Fruit fly (Drosophila melanogaster) whole organism, wandering third instar larva: ENCODE results near the gene CG31207.
A peak's percentile ranks its signal among the peaks of the same experiment; 100 is the strongest.

Experiments
- Abd-B ChIP-seq: fragments of >200 bp; optimal IDR thresholded peaks from 2 replicates; lab custom pipeline; 2017; ENCODE audit warnings: missing biosample characterization, missing genetic modification characterization
- CG32264 ChIP-seq: fragments of 200-800 bp; sonication (Bioruptor generic); optimal IDR thresholded peaks from 2 replicates; lab custom pipeline; 2016; ENCODE audit warnings: missing biosample characterization, missing genetic modification characterization
- Dfd ChIP-seq: fragments of >200 bp; optimal IDR thresholded peaks from 2 replicates; lab custom pipeline; 2017; ENCODE audit warnings: missing biosample characterization, missing genetic modification characterization
- Dif ChIP-seq: fragments of 200-275, 200-300 bp; sonication (Bioruptor generic); optimal IDR thresholded peaks from 2 replicates; lab custom pipeline; 2018; ENCODE audit warnings: missing biosample characterization, missing genetic modification characterization; ENCODE audit not compliant: partially characterized antibody
- GATAd ChIP-seq: sonication (Bioruptor generic); optimal IDR thresholded peaks from 2 replicates; lab custom pipeline; 2016; ENCODE audit warnings: missing biosample characterization, missing genetic modification characterization
- HLH106 ChIP-seq: fragments of 200-800 bp; optimal IDR thresholded peaks from 3 replicates; lab custom pipeline; 2019; ENCODE audit warnings: missing biosample characterization, mild to moderate bottlenecking, missing genetic modification characterization, moderate library complexity
- Hnf4 ChIP-seq: fragments of 200-800 bp; sonication (Bioruptor generic); optimal IDR thresholded peaks from 2 replicates; lab custom pipeline; 2016; ENCODE audit warnings: missing biosample characterization, mild to moderate bottlenecking, missing genetic modification characterization
- Hr78 ChIP-seq: fragments of >200 bp; optimal IDR thresholded peaks from 2 replicates; lab custom pipeline; 2017; ENCODE audit warnings: missing biosample characterization, missing genetic modification characterization
- Jra ChIP-seq: sonication (Bioruptor generic); optimal IDR thresholded peaks from 2 replicates; lab custom pipeline; 2016; ENCODE audit warnings: missing biosample characterization, missing genetic modification characterization
- Mio ChIP-seq: sonication (Bioruptor generic); optimal IDR thresholded peaks from 2 replicates; lab custom pipeline; 2016; ENCODE audit warnings: missing biosample characterization, missing genetic modification characterization
- Myc ChIP-seq: fragments of >200 bp; optimal IDR thresholded peaks from 2 replicates; lab custom pipeline; 2017
- N ChIP-seq: fragments of >200 bp; optimal IDR thresholded peaks from 2 replicates; lab custom pipeline; 2018; ENCODE audit warnings: missing biosample characterization, missing external identifiers, missing genetic modification characterization
- Rel ChIP-seq, 2 experiments: fragments of 200-800 bp; sonication (Bioruptor generic) in 1 of 2; optimal IDR thresholded peaks; 2 replicates in 1 of 2; 3 replicates in 1 of 2; lab custom pipeline; 2016 to 2019; ENCODE audit warnings: mild to moderate bottlenecking in 2 of 2, missing biosample characterization in 2 of 2, missing genetic modification characterization in 2 of 2, moderate library complexity in 1 of 2
- Sp1 ChIP-seq: fragments of 200-800 bp; sonication (Bioruptor generic); optimal IDR thresholded peaks from 3 replicates; lab custom pipeline; 2019; ENCODE audit warnings: missing biosample characterization, mild to moderate bottlenecking, missing genetic modification characterization, moderate library complexity
- Vsx2 ChIP-seq: fragments of 200-300, 225-300 bp; sonication (Bioruptor generic); optimal IDR thresholded peaks from 2 replicates; lab custom pipeline; 2018; ENCODE audit warnings: missing biosample characterization, missing genetic modification characterization; ENCODE audit not compliant: partially characterized antibody
- br ChIP-seq: fragments of 200-800 bp; sonication (Bioruptor generic); optimal IDR thresholded peaks from 2 replicates; lab custom pipeline; 2016; ENCODE audit warnings: missing biosample characterization, missing genetic modification characterization
- brk ChIP-seq: fragments of 200-800 bp; sonication (Bioruptor generic); optimal IDR thresholded peaks from 2 replicates; lab custom pipeline; 2016; ENCODE audit warnings: missing biosample characterization, mild to moderate bottlenecking, missing genetic modification characterization
- dl ChIP-seq, 2 experiments: fragments of 175-275, 200-275 bp in 1 of 2; fragments of 200-275 bp in 1 of 2; sonication (Bioruptor generic); optimal IDR thresholded peaks; lab custom pipeline; 2018; ENCODE audit warnings: mild to moderate bottlenecking in 2 of 2, missing biosample characterization in 2 of 2, missing genetic modification characterization in 2 of 2, moderate library complexity in 2 of 2; ENCODE audit not compliant: partially characterized antibody in 2 of 2, insufficient read depth in 1 of 2
- dmrt93B ChIP-seq: fragments of 200-800 bp; sonication (Bioruptor generic); optimal IDR thresholded peaks from 2 replicates; lab custom pipeline; 2018; ENCODE audit warnings: missing biosample characterization, mild to moderate bottlenecking, missing genetic modification characterization
- dsf ChIP-seq: sonication (Bioruptor generic); optimal IDR thresholded peaks from 2 replicates; lab custom pipeline; 2016; ENCODE audit warnings: missing biosample characterization, missing genetic modification characterization, borderline replicate concordance
- ey ChIP-seq: fragments of 200-800 bp; sonication (Bioruptor generic); optimal IDR thresholded peaks from 2 replicates; lab custom pipeline; 2016; ENCODE audit warnings: missing biosample characterization, missing genetic modification characterization
- foxo ChIP-seq, 2 experiments: fragments of 200-800 bp; sonication (Bioruptor generic); optimal IDR thresholded peaks; 2 replicates in 1 of 2; 3 replicates in 1 of 2; lab custom pipeline; 2016 to 2017; ENCODE audit warnings: missing biosample characterization in 2 of 2, missing genetic modification characterization in 2 of 2
- fru ChIP-seq: fragments of 200-800 bp; sonication (Bioruptor generic); optimal IDR thresholded peaks from 3 replicates; lab custom pipeline; 2016; ENCODE audit warnings: missing biosample characterization, mild to moderate bottlenecking, missing genetic modification characterization
- h ChIP-seq: fragments of 200-800 bp; sonication (Bioruptor generic); optimal IDR thresholded peaks from 3 replicates; lab custom pipeline; 2016; ENCODE audit warnings: missing biosample characterization, mild to moderate bottlenecking, missing genetic modification characterization
- lola ChIP-seq: fragments of >200 bp; optimal IDR thresholded peaks from 2 replicates; lab custom pipeline; 2017; ENCODE audit warnings: missing biosample characterization, missing genetic modification characterization
- pan ChIP-seq: fragments of >200 bp; optimal IDR thresholded peaks from 2 replicates; lab custom pipeline; 2017
- rgr ChIP-seq: fragments of 200-800 bp; sonication (Bioruptor generic); optimal IDR thresholded peaks from 3 replicates; lab custom pipeline; 2016; ENCODE audit warnings: missing biosample characterization, mild to moderate bottlenecking, missing genetic modification characterization
- sage ChIP-seq: fragments of 200-800 bp; sonication (Bioruptor generic); optimal IDR thresholded peaks from 2 replicates; lab custom pipeline; 2016; ENCODE audit warnings: missing biosample characterization, mild to moderate bottlenecking, missing genetic modification characterization
- sv ChIP-seq: fragments of 200-800 bp; sonication (Bioruptor generic); optimal IDR thresholded peaks from 3 replicates; lab custom pipeline; 2016; ENCODE audit warnings: missing biosample characterization, missing genetic modification characterization
- usp ChIP-seq: fragments of >200 bp; optimal IDR thresholded peaks from 2 replicates; lab custom pipeline; 2017; ENCODE audit warnings: missing biosample characterization, missing genetic modification characterization
- woc ChIP-seq: sonication (Bioruptor generic); optimal IDR thresholded peaks from 2 replicates; lab custom pipeline; 2016; ENCODE audit warnings: missing biosample characterization, mild to moderate bottlenecking, missing genetic modification characterization

CG31207 gene

DNA sequence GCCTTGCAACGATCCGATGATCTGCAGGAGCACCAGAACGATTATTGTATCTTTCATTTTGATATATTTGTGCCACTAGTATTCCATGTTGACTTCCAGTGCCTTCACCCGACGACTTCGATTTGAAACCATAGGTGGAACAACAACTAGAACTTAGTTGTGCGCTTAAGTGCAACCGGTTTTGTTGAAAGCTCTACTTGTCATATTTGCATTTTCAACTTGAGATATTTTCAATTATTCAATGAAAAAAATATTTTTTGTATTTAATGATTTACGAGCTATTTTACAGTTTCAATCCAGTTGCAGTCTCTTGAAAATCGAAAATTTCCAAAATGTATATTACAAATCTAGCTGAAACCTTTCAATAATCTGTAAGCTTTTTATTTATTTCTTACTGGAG lies at the start of gene CG31207:
Gene CG31207 (minus strand): TSS at position 101 of the 400 bp plus-strand sequence.
- TF ChIP-seq brk, result no peak
- no peak for TF ChIP-seq br (GFP tag; lab: Kevin White, UChicago)
- no peak for TF ChIP-seq usp (GFP tag; lab: Kevin White, UChicago)
- no peak for TF ChIP-seq Rel (GFP tag; optimal IDR thresholded peaks at IDR 0.05; lab: Kevin White, UChicago)
- no peak for TF ChIP-seq Rel (tag; optimal IDR thresholded peaks at IDR 0.05; lab: Kevin White, UChicago)
- TF ChIP-seq GATAd (GFP tag; lab: Kevin White, UChicago), result no peak
- no peak for TF ChIP-seq Dif (GFP tag; lab: Kevin White, UChicago)
- TF ChIP-seq rgr, result no peak
- TF ChIP-seq Hnf4 (GFP tag; lab: Kevin White, UChicago), result no peak
- no peak for TF ChIP-seq Vsx2
- TF ChIP-seq CG32264 (GFP tag; lab: Kevin White, UChicago), result no peak
- no peak for TF ChIP-seq Abd-B (GFP tag; lab: Kevin White, UChicago)
- no peak for TF ChIP-seq dmrt93B (GFP tag; lab: Kevin White, UChicago)
- no peak for TF ChIP-seq pan (lab: Kevin White, UChicago)
- no peak for TF ChIP-seq woc (GFP tag; lab: Kevin White, UChicago)
- TF ChIP-seq dl (GFP tag; optimal IDR thresholded peaks at IDR 0.05; lab: Kevin White, UChicago; ENCODE audit: insufficient read depth in 1 of 2, partially characterized antibody in 2 of 2), result no peak
- no peak for TF ChIP-seq sage (GFP tag; lab: Kevin White, UChicago)
- no peak for TF ChIP-seq N (GFP tag; lab: Kevin White, UChicago)
- no peak for TF ChIP-seq sv
- no peak for TF ChIP-seq fru (GFP tag; lab: Kevin White, UChicago)
- TF ChIP-seq Myc (lab: Kevin White, UChicago), result no peak

DNA sequence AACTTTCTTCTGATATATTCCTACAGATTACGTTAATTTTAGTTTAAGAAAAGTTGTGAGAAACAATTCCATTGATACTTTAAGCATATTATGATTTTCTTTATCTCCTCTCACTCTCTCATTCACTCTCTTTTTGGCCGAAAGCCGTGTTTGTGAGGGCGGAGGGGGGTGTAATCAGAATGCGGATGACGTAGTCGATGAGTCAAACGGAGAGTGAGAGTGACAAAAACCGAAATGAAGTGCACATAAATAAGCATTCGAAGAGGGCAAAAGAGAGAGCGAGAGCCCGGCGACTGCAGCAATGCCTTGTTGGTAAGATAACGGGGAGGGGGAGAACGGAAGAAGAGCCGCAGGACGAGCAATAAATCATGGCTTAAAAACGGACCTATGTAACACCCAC lies 47.5 kb upstream of the CG31207 start:
- peak; percentile 59 for TF ChIP-seq Dif (GFP tag; lab: Kevin White, UChicago)
- TF ChIP-seq Jra (GFP tag; lab: Kevin White, UChicago), result peak; percentile 9
- no peak for TF ChIP-seq pan (lab: Kevin White, UChicago)

DNA sequence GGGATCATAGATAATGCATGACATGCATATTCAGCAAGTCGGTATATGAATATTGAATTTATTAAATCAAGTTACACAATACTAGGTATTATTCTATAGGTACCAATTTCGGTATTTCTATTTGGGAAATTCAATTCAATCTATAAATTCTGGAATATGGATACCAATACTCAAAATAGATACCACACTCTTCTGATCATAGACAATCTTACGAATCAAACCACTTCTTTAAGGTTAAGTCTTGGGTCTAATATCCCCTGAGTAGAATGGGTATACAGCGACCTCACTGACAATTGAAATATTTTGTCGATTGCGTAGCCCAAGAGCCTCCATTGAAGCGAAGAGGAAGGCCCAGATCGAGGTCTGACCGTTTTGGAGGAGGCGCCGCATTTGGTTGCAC lies 46.0 kb upstream of the CG31207 start:
- no peak for TF ChIP-seq usp (GFP tag; lab: Kevin White, UChicago)
- no peak for TF ChIP-seq dmrt93B (GFP tag; lab: Kevin White, UChicago)
- TF ChIP-seq Rel (GFP tag; optimal IDR thresholded peaks at IDR 0.05; lab: Kevin White, UChicago), result no peak
- TF ChIP-seq Rel (tag; optimal IDR thresholded peaks at IDR 0.05; lab: Kevin White, UChicago), result no peak
- no peak for TF ChIP-seq Hnf4 (GFP tag; lab: Kevin White, UChicago)
- TF ChIP-seq lola, result no peak
- no peak for TF ChIP-seq sage (GFP tag; lab: Kevin White, UChicago)
- no peak for TF ChIP-seq N (GFP tag; lab: Kevin White, UChicago)
- no peak for TF ChIP-seq foxo (GFP tag; optimal IDR thresholded peaks at IDR 0.05; lab: Kevin White, UChicago)
- TF ChIP-seq brk, result no peak
- TF ChIP-seq fru (GFP tag; lab: Kevin White, UChicago), result no peak
- TF ChIP-seq Hr78 (GFP tag; lab: Kevin White, UChicago), result no peak
- no peak for TF ChIP-seq Dif (GFP tag; lab: Kevin White, UChicago)
- no peak for TF ChIP-seq pan (lab: Kevin White, UChicago)
- TF ChIP-seq dsf (GFP tag; lab: Kevin White, UChicago), result no peak
- TF ChIP-seq Mio (GFP tag; lab: Kevin White, UChicago), result no peak
- no peak for TF ChIP-seq HLH106 (tag; lab: Kevin White, UChicago)
- TF ChIP-seq Sp1 (GFP tag; lab: Kevin White, UChicago), result no peak
- no peak for TF ChIP-seq ey (GFP tag; lab: Kevin White, UChicago)
- no peak for TF ChIP-seq Dfd

DNA sequence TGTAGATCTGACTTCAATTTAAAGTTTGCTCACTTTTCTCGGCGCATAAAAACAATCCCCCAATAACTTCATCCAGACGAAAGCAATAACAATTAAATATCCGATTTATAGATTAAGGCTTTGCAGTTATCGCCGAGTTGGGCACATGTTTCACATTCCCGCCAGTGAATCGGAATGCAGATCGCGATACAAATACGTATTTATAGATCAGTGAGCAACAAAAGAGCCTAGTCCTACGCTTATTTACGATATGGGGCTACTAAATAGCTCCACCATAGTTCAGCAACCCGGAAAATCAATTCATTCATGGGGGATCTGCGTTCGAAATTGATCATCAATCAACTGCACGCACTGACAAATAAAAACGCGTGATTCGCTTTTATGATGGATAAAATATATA lies 45.2 kb upstream of the CG31207 start:
- TF ChIP-seq lola (no peak), Vsx2 (no peak), Sp1 (GFP tag; lab: Kevin White, UChicago) (no peak), fru (GFP tag; lab: Kevin White, UChicago) (no peak), Dfd (no peak), dsf (GFP tag; lab: Kevin White, UChicago) (no peak), foxo (GFP tag; optimal IDR thresholded peaks at IDR 0.05; lab: Kevin White, UChicago) (no peak), woc (GFP tag; lab: Kevin White, UChicago) (no peak), h (GFP tag; lab: Kevin White, UChicago) (no peak), Mio (GFP tag; lab: Kevin White, UChicago) (no peak)
- TF ChIP-seq, all 38 proteins: peak for 0
